Worm (Caenorhabditis elegans) whole organism, midembryonic: Measurements from ENCODE around the gene sre-33.

ENCODE experiments used
- T22C8.4 ChIP-seq: fragments of 200-800 bp; sonication (Bioruptor generic); IDR thresholded peaks from 2 replicates; pipeline ENCODE4 v1.3.6; 2022; ENCODE audit warnings: missing genetic modification characterization, missing compliant biosample characterization
- cog-1 ChIP-seq: sonication (generic microtip); optimal IDR thresholded peaks from 2 replicates; lab custom pipeline; 2016; ENCODE audit warnings: missing genetic modification characterization, missing compliant biosample characterization
- flt-1 ChIP-seq: fragments of 200-800 bp; sonication (Bioruptor generic); IDR thresholded peaks from 2 replicates; pipeline ENCODE4 v1.3.6; 2022; ENCODE audit warnings: missing genetic modification characterization, missing compliant biosample characterization
- klf-2 ChIP-seq: fragments of 200-800 bp; sonication (Bioruptor generic); conservative IDR thresholded peaks from 2 replicates; pipeline ENCODE4 v1.3.6; 2022; ENCODE audit warnings: missing genetic modification reagents, missing genetic modification characterization, missing compliant biosample characterization
- med-1 ChIP-seq: sonication (generic microtip); optimal IDR thresholded peaks from 2 replicates; lab custom pipeline; 2017; ENCODE audit warnings: missing genetic modification characterization, mild to moderate bottlenecking, missing compliant biosample characterization, antibody characterized with exemption, missing genetic modification reagents; ENCODE audit not compliant: insufficient read depth
- ref-1 ChIP-seq: fragments of 200-800 bp; sonication (Bioruptor generic); conservative IDR thresholded peaks from 2 replicates; pipeline ENCODE4 v1.3.6; 2022; ENCODE audit warnings: missing genetic modification reagents, missing genetic modification characterization, missing compliant biosample characterization
- tab-1 ChIP-seq: fragments of 200-800 bp; sonication (Bioruptor generic); IDR thresholded peaks from 2 replicates; pipeline ENCODE4 v1.3.6; 2022; ENCODE audit warnings: missing genetic modification characterization, missing compliant biosample characterization
- ztf-23 ChIP-seq: fragments of 200-800 bp; sonication (Bioruptor generic); IDR thresholded peaks from 2 replicates; pipeline ENCODE4 v1.3.6; 2022; ENCODE audit warnings: missing genetic modification reagents, missing genetic modification characterization, missing compliant biosample characterization
- ztf-29 ChIP-seq: fragments of 200-800 bp; sonication (Bioruptor generic); IDR thresholded peaks from 2 replicates; pipeline ENCODE4 v1.3.6; 2022; ENCODE audit warnings: missing genetic modification reagents, missing genetic modification characterization, missing compliant biosample characterization

The sre-33 gene

DNA sequence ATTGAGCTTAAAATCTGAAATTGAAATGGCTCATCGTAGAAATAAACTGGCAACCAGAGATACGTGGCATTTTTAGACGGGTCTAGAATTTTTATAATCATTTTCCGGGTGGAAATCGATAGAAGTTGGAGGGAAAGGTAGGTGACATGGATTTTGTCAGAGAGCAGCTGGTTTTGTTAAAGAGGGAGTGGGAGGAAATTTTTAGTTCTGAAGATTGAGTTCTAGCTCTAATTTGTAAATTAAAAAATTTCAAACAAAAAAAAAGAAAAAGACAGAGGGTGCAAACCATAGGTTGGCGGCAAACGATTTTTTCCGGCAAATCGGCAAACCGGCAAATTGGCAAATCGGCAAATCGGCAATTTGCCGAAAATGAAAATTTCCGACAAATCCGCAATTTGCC is 3.5 kb downstream of the sre-33 start, which contains the start of gene sre-32:
Gene sre-32, minus strand, starts transcription at position 101 of the 400 bp plus-strand sequence.
- TF ChIP-seq med-1 (GFP tag; lab: Kevin White, UChicago): no peak
- 0 out of 2 replicates have a peak, but pooled peaks have one; percentile 42 for TF ChIP-seq tab-1 (GFP tag; lab: Robert Waterston, UW)

DNA sequence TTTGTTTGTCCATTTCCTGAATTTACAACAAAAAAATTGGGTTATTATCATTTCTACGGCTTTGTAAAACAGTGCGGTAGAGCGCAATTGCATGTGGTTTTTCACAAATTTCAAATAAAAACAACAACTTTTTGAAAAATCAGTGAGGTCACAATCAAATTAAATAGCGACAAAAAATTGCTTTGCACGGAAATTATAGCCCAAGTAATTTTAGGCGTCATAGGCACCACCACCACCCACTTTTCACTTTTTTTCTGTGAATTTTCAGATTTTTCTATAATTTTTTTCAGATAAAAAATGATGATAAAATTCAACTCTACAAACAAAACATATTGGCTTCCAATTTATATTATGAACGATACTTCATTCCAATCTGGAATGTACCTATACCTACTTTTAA is 4.2 kb downstream of the sre-33 start, which contains the start of gene sre-38:
Gene sre-38, plus strand, starts transcription at position 301 of the 400 bp plus-strand sequence.
- TF ChIP-seq T22C8.4 (GFP tag; lab: Robert Waterston, UW): no peak
- no peak for TF ChIP-seq ztf-23 (GFP tag; lab: Robert Waterston, UW)
- no peak for TF ChIP-seq flt-1
- TF ChIP-seq klf-2 (GFP tag; lab: Robert Waterston, UW): no peak
- no peak for TF ChIP-seq med-1 (GFP tag; lab: Kevin White, UChicago)
- TF ChIP-seq ztf-29: no peak
- no peak for TF ChIP-seq cog-1
- TF ChIP-seq ref-1 (GFP tag; lab: Robert Waterston, UW): no peak
- no peak for TF ChIP-seq tab-1 (GFP tag; lab: Robert Waterston, UW)

DNA sequence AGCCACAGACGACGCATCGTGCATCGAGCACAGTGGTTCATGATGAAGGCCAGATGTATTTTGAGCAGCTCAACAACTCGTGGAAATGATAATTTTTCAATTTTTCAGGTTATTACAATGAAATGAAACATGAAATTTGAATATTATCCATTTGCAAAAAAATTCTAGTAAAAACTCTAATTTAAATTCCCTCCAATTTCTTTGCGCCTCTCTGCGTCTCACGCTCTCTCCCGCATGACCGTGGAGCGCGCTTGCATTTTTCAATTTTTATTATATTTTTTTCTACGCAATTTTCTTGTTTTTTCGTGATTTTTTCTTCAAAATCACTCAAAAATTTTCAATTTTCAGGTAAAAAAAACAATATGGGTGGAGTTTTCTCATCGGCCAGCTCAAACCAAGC is 6.3 kb downstream of the sre-33 start, which contains the start of gene tag-281:
Gene tag-281, plus strand, starts transcription at position 340 of the 400 bp plus-strand sequence.
- peak; percentile 48 for TF ChIP-seq cog-1
- TF ChIP-seq ztf-23 (GFP tag; lab: Robert Waterston, UW): 0 out of 2 replicates have a peak, but pooled peaks have one; percentile 44
- no peak for TF ChIP-seq ztf-29
- no peak for TF ChIP-seq ref-1 (GFP tag; lab: Robert Waterston, UW)

DNA sequence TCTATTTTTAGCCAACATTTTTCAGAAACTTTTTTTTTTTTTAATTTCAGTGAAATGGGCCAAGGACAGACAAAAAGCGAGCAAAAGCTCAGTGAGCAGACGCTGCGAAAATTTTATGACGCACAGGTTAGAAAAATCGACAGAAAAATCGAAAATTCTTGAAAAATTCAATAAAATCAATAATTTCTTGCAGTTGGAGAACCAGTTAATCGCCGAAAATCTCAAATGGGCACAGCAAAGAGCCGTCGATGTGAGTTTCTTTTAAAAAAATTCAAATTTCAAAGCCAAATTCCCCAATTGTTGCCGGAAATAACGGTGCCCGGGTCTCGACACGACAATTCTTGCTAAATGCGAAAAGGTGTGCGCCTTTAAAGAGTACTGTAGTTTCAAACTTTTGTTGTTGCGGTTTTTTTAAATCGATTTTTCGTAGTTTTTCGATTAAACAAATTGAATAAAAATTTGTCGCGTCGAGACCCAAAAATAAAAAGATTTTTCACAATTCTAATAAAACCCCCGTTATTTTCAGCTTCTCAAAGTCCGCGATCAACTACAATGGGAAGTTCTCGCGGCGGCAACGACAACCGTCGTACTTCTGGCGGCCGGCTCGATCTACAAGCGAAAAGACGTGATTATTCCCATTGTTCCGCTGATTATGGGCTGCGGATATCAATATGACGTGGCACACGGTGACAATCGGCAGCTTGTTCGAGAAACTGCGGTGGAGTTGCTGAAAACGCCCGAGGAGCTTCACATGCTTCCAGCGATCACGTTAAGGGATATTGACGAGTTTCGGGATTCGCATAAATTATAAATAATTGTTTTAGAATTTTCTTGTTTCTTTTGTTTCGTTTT is 7.7 kb downstream of the sre-33 start, which contains the start of gene tag-280:
Gene tag-280, plus strand, starts transcription at position 51 of the 852 bp plus-strand sequence.
- TF ChIP-seq med-1 (GFP tag; lab: Kevin White, UChicago): no peak
- no peak for TF ChIP-seq ztf-23 (GFP tag; lab: Robert Waterston, UW)
- no peak for TF ChIP-seq ref-1 (GFP tag; lab: Robert Waterston, UW)
- no peak for TF ChIP-seq cog-1
- TF ChIP-seq ztf-29: no peak
- no peak for TF ChIP-seq tab-1 (GFP tag; lab: Robert Waterston, UW)
- no peak for TF ChIP-seq klf-2 (GFP tag; lab: Robert Waterston, UW)
- no peak for TF ChIP-seq flt-1
- no peak for TF ChIP-seq T22C8.4 (GFP tag; lab: Robert Waterston, UW)

DNA sequence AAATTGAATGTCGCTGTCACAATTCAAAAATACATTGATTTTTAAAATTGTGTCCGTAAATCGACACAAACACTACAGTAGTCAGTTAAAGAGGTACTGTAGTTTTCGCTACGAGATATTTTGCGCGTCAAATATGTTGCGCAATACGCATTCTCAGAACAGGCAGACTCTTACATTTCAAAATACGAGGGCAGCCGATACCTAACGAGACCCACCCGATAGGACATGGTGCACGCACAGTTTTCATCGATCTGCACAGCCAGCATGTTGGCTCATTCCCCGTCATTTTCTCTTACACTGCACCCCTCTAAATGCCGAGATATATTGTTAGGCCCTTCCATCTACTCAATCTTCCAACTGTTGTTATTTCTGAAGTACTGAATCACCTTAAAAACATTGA is 9.1 kb downstream of the sre-33 start, which contains the start of gene F15A4.2:
Gene F15A4.2, plus strand, starts transcription at position 301 of the 400 bp plus-strand sequence.
- TF ChIP-seq cog-1: no peak
- TF ChIP-seq T22C8.4 (GFP tag; lab: Robert Waterston, UW): no peak; the same call in 1 of the 2 replicates
- TF ChIP-seq flt-1: no peak
- TF ChIP-seq klf-2 (GFP tag; lab: Robert Waterston, UW): no peak
- no peak for TF ChIP-seq ztf-23 (GFP tag; lab: Robert Waterston, UW)
- no peak for TF ChIP-seq ztf-29

DNA sequence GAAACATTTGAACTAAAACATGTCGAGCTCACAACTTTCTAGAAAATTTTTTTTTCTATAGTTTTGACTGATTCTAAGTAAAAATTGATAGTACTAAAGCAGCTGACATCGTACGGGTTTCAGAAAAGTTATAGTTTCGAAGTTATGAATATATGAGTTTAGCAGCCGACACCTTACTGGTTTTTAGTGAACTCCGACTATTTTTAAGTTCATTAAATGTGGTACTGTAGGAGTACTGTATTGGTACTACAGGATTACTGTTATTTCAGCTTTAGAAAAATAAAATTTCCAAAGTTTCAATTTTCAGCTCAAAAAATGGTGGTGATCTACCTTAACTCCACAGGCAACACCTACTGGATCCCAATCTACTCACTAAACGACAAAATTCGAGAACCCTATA is 12.5 kb downstream of the sre-33 start, which contains the start of gene sre-37:
Gene sre-37, plus strand, starts transcription at position 301 of the 400 bp plus-strand sequence.
- TF ChIP-seq ztf-23 (GFP tag; lab: Robert Waterston, UW): no peak
- no peak for TF ChIP-seq T22C8.4 (GFP tag; lab: Robert Waterston, UW)
- TF ChIP-seq med-1 (GFP tag; lab: Kevin White, UChicago): no peak
- TF ChIP-seq ztf-29: no peak
- no peak for TF ChIP-seq tab-1 (GFP tag; lab: Robert Waterston, UW)
- TF ChIP-seq klf-2 (GFP tag; lab: Robert Waterston, UW): no peak
- no peak for TF ChIP-seq ref-1 (GFP tag; lab: Robert Waterston, UW)
- TF ChIP-seq cog-1: no peak
- TF ChIP-seq flt-1: no peak

DNA sequence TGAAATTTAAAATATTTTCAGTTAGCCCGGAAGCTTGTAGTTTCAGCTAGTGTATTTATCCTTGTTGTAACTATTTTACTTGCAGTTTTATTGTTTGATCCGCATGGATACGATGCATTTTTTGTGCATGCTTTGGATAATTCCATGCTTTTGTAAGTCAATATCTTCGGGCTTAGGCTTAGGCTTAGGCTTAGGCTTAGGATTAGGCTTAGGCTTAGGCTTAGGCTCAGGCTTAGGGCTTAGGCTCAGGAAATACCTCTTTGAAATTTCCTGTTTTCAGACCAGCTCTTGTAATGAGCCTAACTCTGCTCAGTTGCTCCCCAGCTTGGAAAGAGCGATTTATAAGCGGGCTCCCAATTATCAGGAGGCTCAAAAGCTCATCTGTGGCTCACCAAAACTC is 13.9 kb downstream of the sre-33 start, which contains the start of gene srg-16:
Gene srg-16, plus strand, starts transcription at position 87 of the 400 bp plus-strand sequence.
- TF ChIP-seq klf-2 (GFP tag; lab: Robert Waterston, UW): no peak
- TF ChIP-seq ref-1 (GFP tag; lab: Robert Waterston, UW): no peak
- no peak for TF ChIP-seq ztf-29
- no peak for TF ChIP-seq cog-1
- TF ChIP-seq ztf-23 (GFP tag; lab: Robert Waterston, UW): no peak
- no peak for TF ChIP-seq T22C8.4 (GFP tag; lab: Robert Waterston, UW)
- TF ChIP-seq tab-1 (GFP tag; lab: Robert Waterston, UW): no peak
- TF ChIP-seq flt-1: no peak
- no peak for TF ChIP-seq med-1 (GFP tag; lab: Kevin White, UChicago)

DNA sequence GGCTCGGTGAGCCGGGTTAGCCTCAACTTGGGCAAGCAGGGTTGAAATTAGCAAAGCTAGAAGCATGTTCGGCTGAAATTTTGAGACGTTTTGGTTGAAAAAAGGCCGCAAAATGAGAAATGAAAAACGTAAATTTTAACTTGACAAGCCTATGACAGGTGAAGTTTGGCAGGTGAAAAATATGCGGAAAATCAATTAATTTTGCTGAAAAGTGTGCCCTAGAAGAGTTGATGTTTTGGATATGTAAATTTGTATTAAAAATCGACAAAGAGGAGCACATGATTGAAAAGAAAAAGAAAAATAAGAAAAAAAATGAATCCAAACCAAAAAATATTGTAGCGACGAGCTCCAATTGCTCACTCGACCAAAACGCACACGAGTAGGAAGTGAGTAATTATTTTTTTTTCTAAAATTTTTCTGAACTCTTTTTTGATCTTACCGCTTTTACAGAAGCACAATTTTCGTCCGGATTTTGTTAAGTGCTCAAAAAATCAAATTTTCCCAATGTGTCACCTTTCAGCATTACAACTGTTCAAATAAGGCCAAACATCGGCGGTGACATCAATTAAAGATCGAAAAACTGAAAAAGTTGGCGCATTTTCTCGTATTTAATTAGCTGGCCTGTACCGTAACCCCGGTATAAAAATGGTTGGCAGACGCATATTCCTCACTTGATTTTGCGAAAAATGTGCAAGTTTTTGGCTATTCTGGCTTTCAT is 18.2 kb downstream of the sre-33 start, which contains the start of the genes F15A4.5 and phat-8:
Gene F15A4.5, minus strand, starts transcription at position 101 of the 718 bp plus-strand sequence.
Gene phat-8, plus strand, starts transcription at position 668 of the 718 bp plus-strand sequence.
- TF ChIP-seq ztf-29 (no peak), T22C8.4 (GFP tag; lab: Robert Waterston, UW) (no peak), ztf-23 (GFP tag; lab: Robert Waterston, UW) (no peak), med-1 (GFP tag; lab: Kevin White, UChicago) (no peak), flt-1 (no peak), ref-1 (GFP tag; lab: Robert Waterston, UW) (no peak), tab-1 (GFP tag; lab: Robert Waterston, UW) (no peak), klf-2 (GFP tag; lab: Robert Waterston, UW) (no peak), cog-1 (no peak)

DNA sequence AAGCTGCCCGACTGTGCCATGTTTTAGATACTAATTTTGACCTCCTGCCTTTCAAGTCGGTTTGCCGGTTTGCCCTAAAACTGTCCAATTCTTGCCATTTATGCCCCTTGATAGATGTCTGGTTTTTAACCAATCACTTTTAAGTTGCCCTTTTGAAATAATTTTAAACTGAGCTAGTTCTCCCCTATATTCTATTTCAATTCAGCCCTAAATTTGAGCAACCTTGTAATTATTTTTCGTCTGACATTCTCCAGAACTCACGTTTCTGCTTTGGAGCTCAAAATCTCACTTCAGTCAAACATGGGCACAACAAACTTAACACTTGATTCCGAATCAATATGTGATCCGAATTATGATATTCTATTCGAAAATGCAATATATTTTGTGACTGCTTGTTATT is 20.3 kb downstream of the sre-33 start, which contains the start of gene srg-17:
Gene srg-17, plus strand, starts transcription at position 301 of the 400 bp plus-strand sequence.
- no peak for TF ChIP-seq ref-1 (GFP tag; lab: Robert Waterston, UW)
- no peak for TF ChIP-seq flt-1
- no peak for TF ChIP-seq ztf-29
- no peak for TF ChIP-seq ztf-23 (GFP tag; lab: Robert Waterston, UW)
- TF ChIP-seq med-1 (GFP tag; lab: Kevin White, UChicago): no peak
- TF ChIP-seq tab-1 (GFP tag; lab: Robert Waterston, UW): no peak
- TF ChIP-seq cog-1: no peak
- TF ChIP-seq klf-2 (GFP tag; lab: Robert Waterston, UW): no peak
- no peak for TF ChIP-seq T22C8.4 (GFP tag; lab: Robert Waterston, UW)
